Worm (Caenorhabditis elegans): ENCODE data around the gene C56E10.3.

The C56E10.3 gene

DNA sequence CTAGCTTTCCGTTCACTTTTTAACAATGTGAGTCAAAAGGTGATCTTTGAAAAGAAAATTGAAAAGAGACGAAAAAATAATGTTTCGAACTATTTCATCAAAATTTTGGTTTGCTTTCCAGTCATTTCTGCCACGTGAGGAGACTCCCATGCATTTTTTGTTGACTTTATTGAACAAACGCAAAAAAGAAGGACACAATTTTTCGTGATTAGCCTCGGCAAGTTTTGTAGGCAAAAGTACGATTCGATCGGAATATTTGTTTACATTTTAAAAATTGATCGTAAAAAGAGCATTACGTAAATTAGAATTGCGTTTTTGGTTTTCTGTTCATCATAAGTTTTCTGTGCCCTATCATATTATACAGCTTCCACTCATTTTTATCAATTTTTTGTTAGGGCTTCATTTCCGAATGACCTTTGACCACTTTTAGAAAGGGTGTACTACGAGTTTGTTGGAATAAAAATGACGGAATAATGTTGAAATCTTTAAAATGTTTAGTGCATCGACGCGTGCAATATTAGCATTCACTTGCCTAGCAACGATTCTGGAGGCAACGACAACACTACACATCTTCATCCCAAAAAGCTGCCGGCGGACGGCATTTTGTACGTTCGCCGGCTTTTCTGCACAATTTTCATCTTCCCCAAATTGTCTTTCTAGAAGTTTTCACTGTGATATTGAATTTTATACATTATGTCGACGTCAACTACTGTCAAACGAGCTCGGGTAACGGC is at the start of gene C56E10.3:
TSS of gene C56E10.3 (plus strand) at position 684 of the 734 bp plus-strand sequence.
- no peak for TF ChIP-seq unc-62 (GFP tag; optimal IDR thresholded peaks at IDR 0.05)

DNA sequence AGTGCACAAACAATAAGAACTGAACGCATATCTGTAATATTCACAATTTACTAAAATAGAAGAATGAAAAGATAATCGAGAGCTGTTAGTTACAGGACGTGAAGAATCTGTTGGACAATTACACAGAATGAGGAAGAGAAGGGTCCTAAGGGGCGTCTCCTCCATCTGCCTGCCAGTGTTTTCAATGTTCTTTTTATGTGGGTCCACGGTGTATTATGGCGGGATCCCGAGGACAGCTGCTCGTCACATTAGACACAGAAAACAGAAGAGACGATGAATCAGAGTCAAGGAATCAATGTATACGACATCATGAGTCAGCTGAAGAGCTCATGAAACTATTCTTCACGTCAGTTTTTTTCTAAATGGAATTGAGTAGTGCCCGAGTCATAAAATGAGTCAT is 48.4 kb upstream of the C56E10.3 start, which contains the start of gene ttr-6:
TSS of gene ttr-6 (minus strand) at position 33 of the 400 bp plus-strand sequence.
- no peak for TF ChIP-seq unc-62 (GFP tag; optimal IDR thresholded peaks at IDR 0.05)

DNA sequence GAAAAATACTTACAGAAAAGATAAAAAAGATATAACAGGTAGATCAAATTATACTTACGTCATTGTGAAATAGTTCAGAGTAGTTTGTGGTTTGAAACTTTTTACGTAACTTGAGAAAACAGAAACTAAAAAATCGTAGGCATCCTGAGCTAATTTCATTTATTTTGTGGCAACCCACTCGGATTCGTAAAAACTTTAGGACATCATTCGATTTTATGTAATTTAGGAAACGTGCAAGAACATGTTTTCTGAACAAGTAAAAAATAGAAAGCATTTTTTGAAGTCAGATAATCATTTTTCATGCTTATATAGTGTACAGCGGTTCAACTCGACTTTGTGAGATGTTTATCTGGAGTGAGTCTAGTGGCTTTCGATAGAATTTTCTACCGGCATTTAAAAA is 46.7 kb upstream of the C56E10.3 start, which contains the start of gene hic-1:
TSS of gene hic-1 (minus strand) at position 101 of the 400 bp plus-strand sequence.
- TF ChIP-seq unc-62 (GFP tag; optimal IDR thresholded peaks at IDR 0.05), result no peak

DNA sequence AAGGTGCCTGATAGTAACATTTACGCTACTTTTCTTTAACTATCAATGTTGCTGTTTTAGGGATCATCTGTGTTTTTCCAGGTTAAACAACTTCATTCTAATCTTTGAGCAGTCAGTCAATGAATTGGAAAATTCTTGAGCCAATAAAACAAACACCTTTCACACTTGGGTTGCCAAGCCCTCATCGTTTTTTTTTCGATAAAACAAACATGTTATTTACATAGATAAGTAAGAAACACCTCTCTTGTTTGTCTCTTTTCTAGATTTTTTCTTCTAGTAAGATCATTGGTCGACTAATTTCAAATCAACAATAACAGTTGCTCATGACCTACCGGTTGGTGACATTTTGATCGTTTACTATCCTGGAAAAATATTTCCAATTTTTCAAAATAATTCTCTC is 43.5 kb upstream of the C56E10.3 start:
- TF ChIP-seq unc-62 (GFP tag; optimal IDR thresholded peaks at IDR 0.05), result no peak

DNA sequence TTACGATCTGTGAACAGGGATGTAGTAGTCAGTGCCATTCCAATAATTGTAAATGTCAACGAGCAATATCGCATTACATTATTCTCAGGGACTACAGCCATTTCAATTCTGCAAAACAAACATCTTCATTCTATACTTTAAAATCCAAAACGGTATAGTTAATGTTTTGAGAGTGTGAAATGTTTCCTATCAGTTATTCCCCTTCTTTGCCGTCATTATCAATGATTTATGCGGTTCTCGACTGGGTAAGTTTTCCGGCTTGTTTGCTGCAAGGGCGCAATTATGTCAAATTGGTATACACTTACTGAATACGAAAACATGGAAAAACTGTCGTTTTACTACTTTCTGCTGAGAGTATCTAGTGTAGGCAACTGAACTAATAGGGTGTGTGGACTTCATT is 42.4 kb upstream of the C56E10.3 start, which contains the start of gene F23G4.1:
TSS of gene F23G4.1 (minus strand) at position 101 of the 400 bp plus-strand sequence.
- no peak for TF ChIP-seq unc-62 (GFP tag; optimal IDR thresholded peaks at IDR 0.05)

DNA sequence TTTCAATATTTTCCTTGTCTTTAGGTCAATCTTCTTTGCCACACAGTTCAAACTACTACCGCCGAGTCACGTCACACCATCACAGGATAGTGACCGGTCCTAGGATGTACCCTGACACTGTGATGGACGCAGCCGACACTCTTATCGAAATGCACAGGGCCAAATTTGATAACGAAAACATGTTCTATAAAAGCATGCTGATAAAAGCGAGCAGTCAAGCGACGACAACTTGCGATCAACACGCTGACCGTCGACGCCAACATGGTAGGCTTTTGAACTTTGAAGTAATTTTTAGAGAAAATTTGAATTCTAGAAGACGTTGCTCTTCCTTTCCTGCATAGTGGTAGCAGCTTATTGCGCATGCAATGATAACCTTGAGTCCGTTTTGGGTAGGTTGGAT is 38.5 kb upstream of the C56E10.3 start, which contains the start of gene cpr-6:
TSS of gene cpr-6 (plus strand) at position 217 of the 400 bp plus-strand sequence.
- TF ChIP-seq unc-62 (GFP tag; optimal IDR thresholded peaks at IDR 0.05), result no peak

- TF ChIP-seq unc-62 (GFP tag; optimal IDR thresholded peaks at IDR 0.05), result no peak
Observed at ce11 chrX:6607599-6607998, 37.9 kb upstream of the C56E10.3 start.

ce11 chrX:6609251-6609650 is 36.2 kb upstream of the C56E10.3 start:
- TF ChIP-seq unc-62 (GFP tag; optimal IDR thresholded peaks at IDR 0.05), result no peak

- TF ChIP-seq unc-62 (GFP tag; optimal IDR thresholded peaks at IDR 0.05), result no peak
Observed at ce11 chrX:6609717-6610116, 35.7 kb upstream of the C56E10.3 start, which contains the start of gene C25B8.8. C25B8.8 (plus strand) TSS chrX:6610017.

- no peak for TF ChIP-seq unc-62 (GFP tag; optimal IDR thresholded peaks at IDR 0.05)
Observed at ce11 chrX:6613537-6613936, 31.9 kb upstream of the C56E10.3 start.

DNA sequence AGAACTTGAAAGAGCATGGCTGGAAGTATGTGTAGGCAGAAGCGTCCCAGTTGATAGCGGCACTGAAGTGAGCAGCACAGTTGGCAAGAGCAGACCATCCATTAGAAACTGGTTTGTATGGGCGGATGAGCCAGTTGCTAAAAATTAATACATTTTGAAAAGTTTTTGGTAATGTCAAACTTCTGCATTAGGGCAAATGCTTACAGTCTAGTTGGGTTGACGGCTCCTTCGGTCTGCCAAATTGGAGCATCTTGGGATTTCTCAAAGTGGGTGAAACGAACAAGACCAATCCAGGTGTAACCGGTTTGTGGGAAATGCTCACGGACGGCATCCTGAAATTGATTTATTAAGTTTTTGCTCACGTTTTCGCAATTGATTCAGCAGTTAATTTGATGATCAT is 27.8 kb upstream of the C56E10.3 start:
- no peak for TF ChIP-seq unc-62 (GFP tag; optimal IDR thresholded peaks at IDR 0.05)

- no peak for TF ChIP-seq unc-62 (GFP tag; optimal IDR thresholded peaks at IDR 0.05)
Observed at ce11 chrX:6618712-6619111, 26.7 kb upstream of the C56E10.3 start, which contains the start of gene kqt-1. kqt-1 (plus strand) TSS chrX:6619012.

- no peak for TF ChIP-seq unc-62 (GFP tag; optimal IDR thresholded peaks at IDR 0.05)
Observed at ce11 chrX:6622552-6623236, 22.8 kb upstream of the C56E10.3 start, which contains the start of gene clec-266. clec-266 (minus strand) TSS chrX:6622915.

DNA sequence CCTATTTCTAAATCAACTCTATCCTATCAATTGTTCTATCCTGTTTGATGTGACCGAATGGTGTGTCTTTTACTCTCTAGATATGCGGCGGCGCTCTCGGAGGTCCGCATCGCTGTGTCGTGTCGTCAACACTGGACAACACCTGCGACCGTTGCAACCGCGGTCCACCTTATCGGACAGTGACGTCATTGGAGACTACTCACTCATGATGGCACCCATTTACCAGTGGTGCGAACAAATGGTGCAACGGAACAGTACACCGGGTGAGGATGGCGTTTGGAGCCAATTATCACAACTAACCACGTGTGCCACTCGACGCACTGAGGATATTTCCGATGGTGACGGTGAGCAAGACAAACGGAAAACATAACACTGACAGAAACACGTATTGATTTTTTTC is 20.2 kb upstream of the C56E10.3 start:
- no peak for TF ChIP-seq unc-62 (GFP tag; optimal IDR thresholded peaks at IDR 0.05)

ce11 chrX:6630645-6631044 is 14.8 kb upstream of the C56E10.3 start:
- TF ChIP-seq unc-62 (GFP tag; optimal IDR thresholded peaks at IDR 0.05), result no peak

DNA sequence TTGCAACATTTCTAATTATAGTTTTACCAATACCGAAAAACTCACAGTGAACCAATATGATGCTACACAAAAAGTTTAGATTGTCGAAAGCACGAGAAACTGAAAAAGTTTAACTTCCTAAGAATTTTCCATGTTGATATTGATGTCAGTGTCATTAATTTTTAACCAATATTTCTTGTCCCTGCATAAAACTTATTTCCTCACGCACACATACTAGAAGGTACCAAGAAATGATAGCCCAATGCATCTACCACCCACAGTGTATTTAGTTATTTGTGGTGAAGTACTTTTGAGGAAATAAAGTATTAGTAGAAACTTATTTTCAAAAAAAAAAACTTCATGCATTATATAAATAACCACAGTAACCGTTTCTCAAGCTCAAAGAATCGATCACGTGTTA is 14.0 kb upstream of the C56E10.3 start, which contains the start of gene aexr-2:
TSS of gene aexr-2 (minus strand) at position 101 of the 400 bp plus-strand sequence.
- no peak for TF ChIP-seq unc-62 (GFP tag; optimal IDR thresholded peaks at IDR 0.05)

Measured in whole organism, dauer.